Worm (Caenorhabditis elegans) whole organism, L4/young adult: ENCODE results near the gene sdz-7.

Experiments
- W03F9.2 ChIP-seq: fragments of 150-350 bp; optimal IDR thresholded peaks from 2 replicates; lab custom pipeline; 2014; ENCODE audit warnings: missing biosample characterization, missing genetic modification characterization
- him-1 ChIP-seq: sonication (generic microtip); optimal IDR thresholded peaks from 2 replicates; lab custom pipeline; 2016; ENCODE audit warnings: missing genotype, missing genetic modification reagents, missing genetic modification characterization, missing compliant biosample characterization

DNA sequence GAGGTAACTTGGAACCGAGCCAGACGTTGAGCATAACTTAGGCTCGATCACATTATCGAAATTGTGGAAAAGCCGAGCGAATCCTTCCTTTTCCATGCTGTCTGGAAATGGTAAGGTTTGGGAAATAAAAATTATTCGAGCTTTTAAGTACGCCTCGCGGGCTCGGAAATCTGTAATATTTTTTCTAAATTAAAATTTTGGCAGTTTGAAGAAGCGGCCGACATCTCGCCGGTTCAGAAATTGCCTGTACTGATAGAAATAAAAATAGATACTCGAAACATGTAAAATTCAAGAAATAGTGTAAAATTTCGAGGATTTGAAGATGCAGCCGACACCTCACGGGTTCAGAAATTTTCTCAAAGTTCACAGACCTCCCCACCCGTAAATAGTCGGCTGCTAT lies 33.0 kb upstream of the sdz-7 start, which contains the start of gene bcmo-2:
- no peak for TF ChIP-seq him-1
- no peak for TF ChIP-seq W03F9.2
